Worm (Caenorhabditis elegans): ENCODE data around the gene mcm-7.
A peak's percentile ranks its signal among the peaks of the same experiment; 100 is the strongest.

- TF ChIP-seq pqm-1 (tag; optimal IDR thresholded peaks at IDR 0.05) (peak; percentile 67), skn-1 (tag; optimal IDR thresholded peaks at IDR 0.05) (no peak)
These were observed 24.5 kb downstream of the mcm-7 start, which contains the start of the genes gmpr-1 and fipp-1 for ce11 chrV:4371309-4371933.
